Worm (Caenorhabditis elegans) whole organism, young adult: ENCODE data around the gene nos-3.

Source experiments
- F55B11.4 ChIP-seq: sonication (generic microtip); optimal IDR thresholded peaks from 2 replicates; lab custom pipeline; 2016; ENCODE audit warnings: missing compliant biosample characterization, missing genetic modification characterization, borderline replicate concordance; ENCODE audit not compliant: insufficient read depth
- Y53G8AR.9 ChIP-seq: fragments of 200-800 bp; sonication (Bioruptor generic); conservative IDR thresholded peaks from 2 replicates; pipeline ENCODE4 v1.3.6; 2022; ENCODE audit warnings: missing genetic modification reagents, missing genetic modification characterization, missing compliant biosample characterization
- akir-1 ChIP-seq: fragments of 200-800 bp; sonication (Bioruptor generic); optimal IDR thresholded peaks from 2 replicates; lab custom pipeline; 2018; ENCODE audit warnings: mild to moderate bottlenecking, missing genetic modification characterization, moderate library complexity, missing compliant biosample characterization
- ama-1 ChIP-seq, 3 experiments: fragments of 150-350 bp in 1 of 3; sonication (generic microtip) in 2 of 3; optimal IDR thresholded peaks; 2 replicates each; lab custom pipeline; 2014 to 2018; ENCODE audit warnings: missing biosample characterization in 2 of 3, missing genetic modification characterization in 2 of 3, missing genetic modification reagents in 2 of 3
- cebp-1 ChIP-seq, 2 experiments: fragments of 200-800 bp in 1 of 2; sonication (Bioruptor generic) in 1 of 2; sonication (generic microtip) in 1 of 2; IDR thresholded peaks in 1 of 2; optimal IDR thresholded peaks in 1 of 2; 2 replicates each; pipeline versions ENCODE4 v1.3.6 to Lab custom; 2017 to 2022; ENCODE audit warnings: missing compliant biosample characterization in 2 of 2, missing genetic modification characterization in 2 of 2, mild to moderate bottlenecking in 1 of 2, missing genetic modification reagents in 1 of 2, moderate library complexity in 1 of 2
- him-1 ChIP-seq: sonication (generic microtip); optimal IDR thresholded peaks from 2 replicates; lab custom pipeline; 2016; ENCODE audit warnings: missing genotype, missing genetic modification reagents, missing genetic modification characterization, missing compliant biosample characterization
- lir-1 ChIP-seq: fragments of 200-800 bp; sonication (Bioruptor generic); conservative IDR thresholded peaks from 2 replicates; pipeline ENCODE4 v1.3.6; 2022; ENCODE audit warnings: missing genetic modification reagents, missing genetic modification characterization, missing compliant biosample characterization
- nfya-1 ChIP-seq: sonication (generic microtip); optimal IDR thresholded peaks from 2 replicates; lab custom pipeline; 2017; ENCODE audit warnings: antibody characterized with exemption, missing compliant biosample characterization, missing genetic modification characterization, borderline replicate concordance; ENCODE audit not compliant: insufficient read depth
- sptf-2 ChIP-seq: fragments of 200-800 bp; sonication (Bioruptor generic); optimal IDR thresholded peaks from 2 replicates; lab custom pipeline; 2018; ENCODE audit warnings: mild to moderate bottlenecking, missing genetic modification characterization, missing compliant biosample characterization
- tbp1 ChIP-seq: fragments of 200-800 bp; sonication (Bioruptor generic); optimal IDR thresholded peaks from 2 replicates; lab custom pipeline; 2018; ENCODE audit warnings: mild to moderate bottlenecking, missing genetic modification characterization, missing compliant biosample characterization

DNA sequence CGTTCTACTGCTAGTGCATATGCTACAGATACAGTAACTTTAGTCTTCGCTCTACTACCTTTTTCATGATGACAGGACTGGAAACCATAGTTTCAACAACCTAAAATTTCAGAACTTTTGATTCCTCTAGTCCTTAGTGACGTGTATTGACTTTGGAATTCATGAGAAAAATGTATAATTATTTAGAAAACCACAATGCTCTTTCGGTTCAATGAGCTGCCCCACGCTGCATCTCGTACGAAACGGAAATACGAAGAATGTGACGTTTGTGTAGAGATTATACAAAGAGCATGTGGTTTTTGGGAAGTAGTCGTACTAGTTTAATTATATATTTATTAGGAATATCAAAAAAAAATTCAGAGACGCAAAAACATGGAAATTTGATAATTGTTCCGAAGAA is 32.4 kb downstream of the nos-3 start:
- TF ChIP-seq him-1 (no peak), cebp-1 (GFP tag; IDR thresholded peaks at IDR 0.05; lab: Robert Waterston, UW) (no peak), cebp-1 (tag; optimal IDR thresholded peaks at IDR 0.05; lab: Kevin White, UChicago) (no peak), lir-1 (GFP tag; lab: Robert Waterston, UW) (no peak), ama-1 (optimal IDR thresholded peaks at IDR 0.05; lab: Kevin White, UChicago) (no peak), ama-1 (GFP tag; optimal IDR thresholded peaks at IDR 0.05; lab: Kevin White, UChicago) (no peak), sptf-2 (GFP tag; lab: Kevin White, UChicago) (no peak), nfya-1 (no peak), tbp1 (GFP tag; lab: Kevin White, UChicago) (no peak), F55B11.4 (no peak), akir-1 (no peak), Y53G8AR.9 (GFP tag; lab: Robert Waterston, UW) (no peak)
